Worm (Caenorhabditis elegans) whole organism, late embryonic: Measurements from ENCODE around the gene T07F8.1.

Experiments used
- C08G9.2 ChIP-seq: sonication (generic microtip); optimal IDR thresholded peaks from 2 replicates; lab custom pipeline; 2016; ENCODE audit warnings: mild to moderate bottlenecking, missing genetic modification characterization, moderate library complexity, missing compliant biosample characterization
- C38D4.7 ChIP-seq: fragments of 200-800 bp; sonication (Bioruptor generic); optimal IDR thresholded peaks from 2 replicates; lab custom pipeline; 2018; ENCODE audit warnings: mild to moderate bottlenecking, missing genetic modification characterization, moderate library complexity, missing compliant biosample characterization
- T23F11.4 ChIP-seq: fragments of 200-800 bp; sonication (Bioruptor generic); optimal IDR thresholded peaks from 2 replicates; lab custom pipeline; 2018; ENCODE audit warnings: mild to moderate bottlenecking, missing genetic modification characterization, missing compliant biosample characterization
- Y22D7AL.16 ChIP-seq: sonication (generic microtip); optimal IDR thresholded peaks from 2 replicates; lab custom pipeline; 2016; ENCODE audit warnings: missing genetic modification characterization, missing compliant biosample characterization
- ceh-14 ChIP-seq: sonication (generic microtip); optimal IDR thresholded peaks from 2 replicates; lab custom pipeline; 2016; ENCODE audit warnings: missing genotype, missing genetic modification characterization, missing compliant biosample characterization
- ceh-22 ChIP-seq: sonication (generic microtip); optimal IDR thresholded peaks from 2 replicates; lab custom pipeline; 2017; ENCODE audit warnings: missing biosample characterization, missing genetic modification characterization
- ceh-24 ChIP-seq: sonication (generic microtip); optimal IDR thresholded peaks from 2 replicates; lab custom pipeline; 2016; ENCODE audit warnings: mild to moderate bottlenecking, missing genetic modification characterization, missing compliant biosample characterization
- ceh-31 ChIP-seq: sonication (generic microtip); optimal IDR thresholded peaks from 2 replicates; lab custom pipeline; 2016; ENCODE audit warnings: missing genetic modification characterization, missing compliant biosample characterization
- ceh-34 ChIP-seq: sonication (generic microtip); optimal IDR thresholded peaks from 2 replicates; lab custom pipeline; 2016; ENCODE audit warnings: mild to moderate bottlenecking, missing genetic modification characterization, missing compliant biosample characterization
- ceh-45 ChIP-seq: fragments of 200-800 bp; sonication (Bioruptor generic); IDR thresholded peaks from 2 replicates; pipeline ENCODE4 v1.3.6; 2022; ENCODE audit warnings: missing genetic modification reagents, missing genetic modification characterization, missing compliant biosample characterization
- ceh-6 ChIP-seq: fragments of 200-800 bp; sonication (Bioruptor generic); optimal IDR thresholded peaks from 2 replicates; lab custom pipeline; 2018; ENCODE audit warnings: mild to moderate bottlenecking, missing genetic modification characterization, missing compliant biosample characterization
- elt-4 ChIP-seq: sonication (generic microtip); optimal IDR thresholded peaks from 2 replicates; lab custom pipeline; 2016; ENCODE audit warnings: missing genetic modification characterization, missing compliant biosample characterization
- ets-4 ChIP-seq: sonication (generic microtip); optimal IDR thresholded peaks from 2 replicates; lab custom pipeline; 2016; ENCODE audit warnings: missing genetic modification characterization, missing compliant biosample characterization
- fax-1 ChIP-seq: sonication (generic microtip); optimal IDR thresholded peaks from 2 replicates; lab custom pipeline; 2016; ENCODE audit warnings: missing genotype, missing genetic modification characterization, missing compliant biosample characterization
- fkh-10 ChIP-seq: fragments of 150-350 bp; optimal IDR thresholded peaks from 2 replicates; lab custom pipeline; 2014; ENCODE audit warnings: missing biosample characterization, missing genetic modification reagents, missing genetic modification characterization
- hlh-15 ChIP-seq: sonication (generic microtip); optimal IDR thresholded peaks from 2 replicates; lab custom pipeline; 2016; ENCODE audit warnings: missing genetic modification characterization, missing compliant biosample characterization
- hlh-6 ChIP-seq: sonication (generic microtip); optimal IDR thresholded peaks from 2 replicates; lab custom pipeline; 2016; ENCODE audit warnings: missing genotype, missing genetic modification characterization, missing compliant biosample characterization
- hlh-8 ChIP-seq: sonication (generic microtip); optimal IDR thresholded peaks from 2 replicates; lab custom pipeline; 2016; ENCODE audit warnings: missing genotype, missing genetic modification characterization, missing compliant biosample characterization
- nfya-1 ChIP-seq: sonication (generic microtip); optimal IDR thresholded peaks from 2 replicates; lab custom pipeline; 2017; ENCODE audit warnings: missing genetic modification characterization, mild to moderate bottlenecking, missing compliant biosample characterization, antibody characterized with exemption, moderate library complexity
- npax-4 ChIP-seq: sonication (generic microtip); optimal IDR thresholded peaks from 2 replicates; lab custom pipeline; 2016; ENCODE audit warnings: missing genetic modification characterization, missing compliant biosample characterization
- odd-2 ChIP-seq: sonication (generic microtip); optimal IDR thresholded peaks from 2 replicates; lab custom pipeline; 2017; ENCODE audit warnings: antibody characterized with exemption, mild to moderate bottlenecking, missing genetic modification characterization, missing compliant biosample characterization
- pag-3 ChIP-seq: sonication (generic microtip); optimal IDR thresholded peaks from 2 replicates; lab custom pipeline; 2016; ENCODE audit warnings: missing compliant biosample characterization, missing genetic modification characterization, borderline replicate concordance
- pax-1 ChIP-seq: fragments of 150-350 bp; optimal IDR thresholded peaks from 2 replicates; lab custom pipeline; 2014; ENCODE audit warnings: missing biosample characterization, missing genetic modification characterization
- pha-2 ChIP-seq: sonication (generic microtip); optimal IDR thresholded peaks from 2 replicates; lab custom pipeline; 2017; ENCODE audit warnings: mild to moderate bottlenecking, missing genetic modification characterization, missing compliant biosample characterization
- pha-4 ChIP-seq: fragments of 150-350 bp; optimal IDR thresholded peaks from 2 replicates; lab custom pipeline; 2018; ENCODE audit warnings: missing biosample characterization, missing genetic modification reagents, missing genetic modification characterization
- pros-1 ChIP-seq: fragments of 150-350 bp; optimal IDR thresholded peaks from 2 replicates; lab custom pipeline; 2014; ENCODE audit warnings: missing biosample characterization, missing genetic modification reagents, missing genetic modification characterization
- rnt-1 ChIP-seq: sonication (generic microtip); optimal IDR thresholded peaks from 2 replicates; lab custom pipeline; 2016; ENCODE audit warnings: missing genetic modification characterization, missing compliant biosample characterization
- sdc-2 ChIP-seq: sonication (generic microtip); optimal IDR thresholded peaks from 2 replicates; lab custom pipeline; 2016; ENCODE audit warnings: missing genotype, missing genetic modification characterization, missing compliant biosample characterization
- sox-2 ChIP-seq: fragments of 200-800 bp; sonication (Bioruptor generic); IDR thresholded peaks from 2 replicates; pipeline ENCODE4 v1.3.6; 2022; ENCODE audit warnings: missing genetic modification reagents, missing genetic modification characterization, missing compliant biosample characterization
- syd-9 ChIP-seq: sonication (generic microtip); optimal IDR thresholded peaks from 2 replicates; lab custom pipeline; 2016; ENCODE audit warnings: mild to moderate bottlenecking, missing genetic modification characterization, moderate library complexity, missing compliant biosample characterization
- tbx-7 ChIP-seq: sonication (generic microtip); optimal IDR thresholded peaks from 2 replicates; lab custom pipeline; 2016; ENCODE audit warnings: missing genotype, missing genetic modification characterization, missing compliant biosample characterization
- ttx-3 ChIP-seq: sonication (generic microtip); optimal IDR thresholded peaks from 2 replicates; lab custom pipeline; 2016; ENCODE audit warnings: missing genetic modification reagents, missing genetic modification characterization, missing compliant biosample characterization
- unc-3 ChIP-seq, 2 experiments: fragments of 200-800 bp in 1 of 2; sonication (Bioruptor generic) in 1 of 2; sonication (generic microtip) in 1 of 2; conservative IDR thresholded peaks in 1 of 2; optimal IDR thresholded peaks in 1 of 2; 2 replicates each; pipeline versions ENCODE4 v1.3.6 to Lab custom; 2016 to 2022; ENCODE audit warnings: missing compliant biosample characterization in 2 of 2, missing genetic modification characterization in 2 of 2, missing genetic modification reagents in 1 of 2
- unc-42 ChIP-seq: sonication (generic microtip); optimal IDR thresholded peaks from 2 replicates; lab custom pipeline; 2016; ENCODE audit warnings: missing genotype, missing genetic modification characterization, missing compliant biosample characterization
- zip-5 ChIP-seq: sonication (generic microtip); optimal IDR thresholded peaks from 2 replicates; lab custom pipeline; 2016; ENCODE audit warnings: missing genetic modification characterization, missing compliant biosample characterization
- ztf-16 ChIP-seq: sonication (generic microtip); optimal IDR thresholded peaks from 2 replicates; lab custom pipeline; 2017; ENCODE audit warnings: missing genetic modification characterization, missing compliant biosample characterization

T07F8.1 gene

ce11 chrII:7148099-7148498, at the start of gene T07F8.1:
TSS of gene T07F8.1 (plus strand) at chrII:7148399.
- no peak for TF ChIP-seq ceh-22 (tag; lab: Kevin White, UChicago)
- TF ChIP-seq sdc-2 (tag; lab: Kevin White, UChicago) = no peak
- TF ChIP-seq ceh-14 = no peak
- no peak for TF ChIP-seq C08G9.2 (tag; lab: Kevin White, UChicago)
- no peak for TF ChIP-seq rnt-1 (tag; lab: Kevin White, UChicago)
- TF ChIP-seq pax-1 (tag; lab: Kevin White, UChicago) = no peak
- no peak for TF ChIP-seq ttx-3
- no peak for TF ChIP-seq hlh-15 (tag; lab: Kevin White, UChicago)
- TF ChIP-seq syd-9 (tag; lab: Kevin White, UChicago) = no peak
- TF ChIP-seq ztf-16 = no peak
- TF ChIP-seq ceh-31 (tag; lab: Kevin White, UChicago) = no peak
- TF ChIP-seq ceh-24 (tag; lab: Kevin White, UChicago) = no peak
- TF ChIP-seq elt-4 (tag; lab: Kevin White, UChicago) = no peak
- TF ChIP-seq ceh-45 (GFP tag; lab: Robert Waterston, UW) = no peak
- TF ChIP-seq zip-5 (tag; lab: Kevin White, UChicago) = no peak
- TF ChIP-seq fkh-10 (GFP tag; lab: Kevin White, UChicago) = no peak
- TF ChIP-seq T23F11.4 = no peak
- TF ChIP-seq sox-2 (GFP tag; lab: Robert Waterston, UW) = no peak

ce11 chrII:7098578-7098977, 49.6 kb upstream of the T07F8.1 start, which contains the start of gene mct-5:
TSS of gene mct-5 (minus strand) at chrII:7098593.
- TF ChIP-seq pros-1 (tag; lab: Kevin White, UChicago) (no peak), pha-2 (tag; lab: Kevin White, UChicago) (no peak), ceh-34 (tag; lab: Kevin White, UChicago) (no peak), unc-3 (GFP tag; conservative IDR thresholded peaks at IDR 0.05; lab: Robert Waterston, UW) (no peak), unc-3 (tag; optimal IDR thresholded peaks at IDR 0.05; lab: Kevin White, UChicago) (no peak), ceh-14 (no peak), nfya-1 (tag; lab: Kevin White, UChicago) (no peak)

ce11 chrII:7099231-7099630, 49.0 kb upstream of the T07F8.1 start:
- no peak for TF ChIP-seq fax-1 (tag; lab: Kevin White, UChicago)

- no peak for TF ChIP-seq tbx-7 (tag; lab: Kevin White, UChicago)
- TF ChIP-seq ceh-14 = no peak
- TF ChIP-seq ceh-6 (GFP tag; lab: Kevin White, UChicago) = no peak
- TF ChIP-seq pax-1 (tag; lab: Kevin White, UChicago) = no peak
- no peak for TF ChIP-seq ceh-34 (tag; lab: Kevin White, UChicago)
- no peak for TF ChIP-seq odd-2 (tag; lab: Kevin White, UChicago)
Observed at ce11 chrII:7100838-7101237, 47.4 kb upstream of the T07F8.1 start, which contains the start of gene mmaa-1. TSS of gene mmaa-1 (minus strand) at chrII:7101165.

ce11 chrII:7102288-7102687, 45.9 kb upstream of the T07F8.1 start:
- no peak for TF ChIP-seq npax-4
- no peak for TF ChIP-seq unc-42
- no peak for TF ChIP-seq C38D4.7 (GFP tag; lab: Kevin White, UChicago)
- TF ChIP-seq hlh-15 (tag; lab: Kevin White, UChicago) = no peak
- no peak for TF ChIP-seq ceh-22 (tag; lab: Kevin White, UChicago)
- no peak for TF ChIP-seq pha-4 (tag; lab: Kevin White, UChicago)
- TF ChIP-seq Y22D7AL.16 (tag; lab: Kevin White, UChicago) = no peak
- no peak for TF ChIP-seq pag-3
- TF ChIP-seq ztf-16 = no peak
- no peak for TF ChIP-seq ets-4 (tag; lab: Kevin White, UChicago)
- TF ChIP-seq hlh-8 (tag; lab: Kevin White, UChicago) = no peak
- no peak for TF ChIP-seq hlh-6 (tag; lab: Kevin White, UChicago)
